Fruit fly (Drosophila melanogaster): ENCODE data around the gene mrn.

mrn gene

DNA sequence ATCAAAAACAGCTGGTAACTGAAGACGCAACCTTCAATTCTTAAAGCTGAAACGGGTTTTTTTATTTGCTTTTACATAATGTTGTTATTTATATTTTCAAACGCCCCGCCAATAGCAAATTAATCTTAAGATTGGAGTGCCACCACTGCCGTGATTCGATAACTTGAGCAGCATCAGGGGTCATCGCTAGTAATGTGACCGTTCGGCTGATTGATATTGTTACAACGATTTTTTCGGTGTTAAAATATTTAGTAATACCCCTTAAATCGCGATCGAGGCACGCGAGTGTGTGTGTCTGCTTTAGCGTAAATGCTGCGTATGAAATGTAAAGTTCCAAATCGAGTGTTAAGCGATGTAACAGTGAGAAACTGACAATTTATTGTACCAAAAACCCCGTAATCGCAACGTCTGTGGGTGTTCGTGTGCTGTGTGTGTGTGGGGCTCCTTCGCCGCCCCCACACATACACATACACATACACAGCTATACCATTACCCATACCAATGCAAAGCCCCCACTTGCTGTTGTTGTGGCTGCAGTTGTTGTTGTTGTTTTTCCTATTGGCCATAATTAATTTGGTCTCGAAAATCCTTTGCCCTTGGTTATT is 14.4 kb downstream of the mrn start, which contains the start of gene dop (continued):
- TF ChIP-seq jing (GFP tag; optimal IDR thresholded peaks at IDR 0.05): no peak
- no peak for TF ChIP-seq cwo (GFP tag; optimal IDR thresholded peaks at IDR 0.05)
- TF ChIP-seq CG17385 (GFP tag; optimal IDR thresholded peaks at IDR 0.05): no peak
- no peak for TF ChIP-seq ftz-f1 (GFP tag; optimal IDR thresholded peaks at IDR 0.05)
- no peak for TF ChIP-seq NFAT (GFP tag; IDR thresholded peaks at IDR 0.05)
- peak; percentile 33 for TF ChIP-seq gem (tag; optimal IDR thresholded peaks at IDR 0.05)
- no peak for TF ChIP-seq CG12104 (GFP tag; optimal IDR thresholded peaks at IDR 0.05)
- TF ChIP-seq Gug (GFP tag; IDR thresholded peaks at IDR 0.05): no peak
- TF ChIP-seq bbx (GFP tag; IDR thresholded peaks at IDR 0.05; ENCODE audit: partially characterized antibody): peak; percentile 15; the same call in 1 of the 2 replicates
- no peak for TF ChIP-seq grn (GFP tag; optimal IDR thresholded peaks at IDR 0.05)
- no peak; the same call in 2 of the 3 replicates for TF ChIP-seq zen2 (GFP tag; IDR thresholded peaks at IDR 0.05; ENCODE audit: partially characterized antibody)
- peak; percentile 13 for TF ChIP-seq CG18764 (GFP tag; optimal IDR thresholded peaks at IDR 0.05)
- no peak for TF ChIP-seq scrt (GFP tag; optimal IDR thresholded peaks at IDR 0.05)
- no peak for TF ChIP-seq CG9727 (GFP tag; optimal IDR thresholded peaks at IDR 0.05)
- TF ChIP-seq Hr51 (GFP tag; optimal IDR thresholded peaks at IDR 0.05): no peak
- TF ChIP-seq ato (GFP tag; IDR thresholded peaks at IDR 0.05; ENCODE audit: partially characterized antibody): peak; percentile 55; the same call in 1 of the 2 replicates
- peak; percentile 14 for TF ChIP-seq chn (GFP tag; optimal IDR thresholded peaks at IDR 0.05)
- TF ChIP-seq odd (GFP tag; optimal IDR thresholded peaks at IDR 0.05): no peak
- TF ChIP-seq schlank (tag; optimal IDR thresholded peaks at IDR 0.05): no peak
- no peak for TF ChIP-seq CG8388 (GFP tag; optimal IDR thresholded peaks at IDR 0.05)
- no peak for TF ChIP-seq CG31388 (GFP tag; optimal IDR thresholded peaks at IDR 0.05)
- no peak for TF ChIP-seq gcm (GFP tag; optimal IDR thresholded peaks at IDR 0.05)
- TF ChIP-seq cad (GFP tag; optimal IDR thresholded peaks at IDR 0.05): no peak
- TF ChIP-seq CG15696 (tag; optimal IDR thresholded peaks at IDR 0.05): no peak
- no peak for TF ChIP-seq CG5953 (GFP tag; IDR thresholded peaks at IDR 0.05)
- no peak for TF ChIP-seq Lim3 (GFP tag; IDR thresholded peaks at IDR 0.05)
- TF ChIP-seq CG13287 (GFP tag; IDR thresholded peaks at IDR 0.05; ENCODE audit: partially characterized antibody): peak; percentile 73
- TF ChIP-seq CG6765 (GFP tag; optimal IDR thresholded peaks at IDR 0.05): no peak
- TF ChIP-seq ara (GFP tag; IDR thresholded peaks at IDR 0.05): no peak
- TF ChIP-seq slbo (GFP tag; IDR thresholded peaks at IDR 0.05): peak; percentile 34; the same call in 1 of the 2 replicates
- TF ChIP-seq ttk (GFP tag; IDR thresholded peaks at IDR 0.05): no peak
- no peak for TF ChIP-seq CG3281 (GFP tag; optimal IDR thresholded peaks at IDR 0.05)
- TF ChIP-seq CG14014 (GFP tag; IDR thresholded peaks at IDR 0.05): no peak
- TF ChIP-seq Sox100B (GFP tag; optimal IDR thresholded peaks at IDR 0.05): no peak
- no peak for TF ChIP-seq CG12219 (GFP tag; optimal IDR thresholded peaks at IDR 0.05)
- peak; percentile 81 for TF ChIP-seq CG2116 (GFP tag; optimal IDR thresholded peaks at IDR 0.05)
- TF ChIP-seq CG2875 (GFP tag; optimal IDR thresholded peaks at IDR 0.05): no peak
- TF ChIP-seq maf-S (GFP tag; optimal IDR thresholded peaks at IDR 0.05): no peak
- TF ChIP-seq CG34224 (GFP tag; IDR thresholded peaks at IDR 0.05; ENCODE audit: partially characterized antibody): peak; percentile 58
- no peak for TF ChIP-seq abd-A (tag; optimal IDR thresholded peaks at IDR 0.05)
- TF ChIP-seq CG7372 (GFP tag; IDR thresholded peaks at IDR 0.05): no peak
- TF ChIP-seq CG14050 (GFP tag; IDR thresholded peaks at IDR 0.05): no peak
- TF ChIP-seq amos (GFP tag; IDR thresholded peaks at IDR 0.05; ENCODE audit: partially characterized antibody): peak; percentile 72; the same call in 1 of the 2 replicates
- TF ChIP-seq esg (GFP tag; conservative IDR thresholded peaks at IDR 0.05): no peak
- no peak for TF ChIP-seq zf30C (GFP tag; optimal IDR thresholded peaks at IDR 0.05)
- TF ChIP-seq ssp (GFP tag; IDR thresholded peaks at IDR 0.05): no peak
- no peak for TF ChIP-seq CG7928 (GFP tag; optimal IDR thresholded peaks at IDR 0.05)
- TF ChIP-seq CG14667 (GFP tag; IDR thresholded peaks at IDR 0.05): no peak
- TF ChIP-seq HmgD (GFP tag; optimal IDR thresholded peaks at IDR 0.05): peak; percentile 55

Measured in whole organism, embryonic.